Fruit fly (Drosophila melanogaster) whole organism, embryonic: ENCODE data around the gene UK114.

Experiments used
- Aef1 ChIP-seq: fragments of 200-800 bp; sonication (Bioruptor generic); IDR thresholded peaks from 3 replicates; pipeline ENCODE4 v1.3.6; 2022; ENCODE audit warnings: missing biosample characterization, missing genetic modification characterization
- Antp ChIP-seq: fragments of 200-800 bp; sonication (Bioruptor generic); optimal IDR thresholded peaks from 3 replicates; lab custom pipeline; 2016; ENCODE audit warnings: missing biosample characterization, missing genetic modification characterization
- Atf3 ChIP-seq: fragments of 200-800 bp; sonication (Bioruptor generic); optimal IDR thresholded peaks from 3 replicates; lab custom pipeline; 2016; ENCODE audit warnings: missing biosample characterization, missing genetic modification characterization
- CG10959 ChIP-seq: fragments of 200-800 bp; sonication (Bioruptor generic); IDR thresholded peaks from 2 replicates; pipeline ENCODE4 v1.3.6; 2022; ENCODE audit warnings: missing biosample characterization, missing genetic modification characterization
- CG12219 ChIP-seq: fragments of 200-800 bp; sonication (Bioruptor generic); optimal IDR thresholded peaks from 3 replicates; lab custom pipeline; 2018; ENCODE audit warnings: missing biosample characterization, mild to moderate bottlenecking, missing genetic modification characterization
- CG13296 ChIP-seq: fragments of 200-800 bp; sonication (Bioruptor generic); optimal IDR thresholded peaks from 3 replicates; lab custom pipeline; 2018; ENCODE audit warnings: missing biosample characterization, mild to moderate bottlenecking, missing genetic modification characterization
- CG15696 ChIP-seq: fragments of 200-800 bp; sonication (Bioruptor generic); optimal IDR thresholded peaks from 2 replicates; lab custom pipeline; 2019; ENCODE audit warnings: missing biosample characterization, mild to moderate bottlenecking, missing genetic modification characterization, moderate library complexity
- CG1792 ChIP-seq: fragments of 200-800 bp; sonication (Bioruptor generic); optimal IDR thresholded peaks from 2 replicates; lab custom pipeline; 2016; ENCODE audit warnings: missing biosample characterization, missing genetic modification characterization
- CG18011 ChIP-seq: fragments of 200-800 bp; sonication (Bioruptor generic); optimal IDR thresholded peaks from 2 replicates; lab custom pipeline; 2017; ENCODE audit warnings: missing biosample characterization, missing genetic modification characterization, mild to moderate bottlenecking, moderate library complexity, missing genotype
- CG18476 ChIP-seq: fragments of 200-800 bp; sonication (Bioruptor generic); optimal IDR thresholded peaks from 2 replicates; lab custom pipeline; 2016; ENCODE audit warnings: missing biosample characterization, mild to moderate bottlenecking, missing genetic modification characterization
- CG34376 ChIP-seq: fragments of 200-800 bp; sonication (Bioruptor generic); optimal IDR thresholded peaks from 2 replicates; lab custom pipeline; 2018; ENCODE audit warnings: missing biosample characterization, mild to moderate bottlenecking, missing genetic modification characterization
- CG7372 ChIP-seq: fragments of 200-800 bp; sonication (Bioruptor generic); IDR thresholded peaks from 2 replicates; pipeline ENCODE4 v1.3.6; 2022; ENCODE audit warnings: missing biosample characterization, missing genetic modification characterization
- CG7963 ChIP-seq: fragments of 200-800 bp; sonication (Bioruptor generic); IDR thresholded peaks from 3 replicates; pipeline ENCODE4 v1.3.6; 2022; ENCODE audit warnings: missing biosample characterization, missing genetic modification characterization; ENCODE audit not compliant: partially characterized antibody
- CG8290 ChIP-seq, 3 experiments: fragments of 200-800 bp; sonication (Bioruptor generic); optimal IDR thresholded peaks; 2 replicates each; lab custom pipeline; 2016 to 2019; ENCODE audit warnings: missing biosample characterization in 3 of 3, missing genetic modification characterization in 3 of 3, mild to moderate bottlenecking in 2 of 3, moderate library complexity in 1 of 3
- CG8359 ChIP-seq: fragments of 200-800 bp; sonication (Bioruptor generic); optimal IDR thresholded peaks from 2 replicates; lab custom pipeline; 2017; ENCODE audit warnings: missing biosample characterization, mild to moderate bottlenecking, missing genetic modification characterization, borderline replicate concordance
- CG8388 ChIP-seq: fragments of 200-800 bp; sonication (Bioruptor generic); optimal IDR thresholded peaks from 2 replicates; lab custom pipeline; 2019; ENCODE audit warnings: missing biosample characterization, mild to moderate bottlenecking, missing genetic modification characterization, moderate library complexity
- CG9215 ChIP-seq: fragments of 200-800 bp; sonication (Bioruptor generic); IDR thresholded peaks from 2 replicates; pipeline ENCODE4 v1.3.6; 2022; ENCODE audit warnings: missing biosample characterization, missing genetic modification characterization
- CG9817 ChIP-seq: fragments of 200-800 bp; sonication (Bioruptor generic); optimal IDR thresholded peaks from 2 replicates; lab custom pipeline; 2018; ENCODE audit warnings: missing biosample characterization, mild to moderate bottlenecking, missing genetic modification characterization, moderate library complexity
- D19A ChIP-seq: fragments of 200-800 bp; optimal IDR thresholded peaks from 3 replicates; lab custom pipeline; 2019; ENCODE audit warnings: missing biosample characterization, mild to moderate bottlenecking, missing genetic modification characterization, moderate library complexity
- D19B ChIP-seq: fragments of 200-800 bp; sonication (Bioruptor generic); optimal IDR thresholded peaks from 2 replicates; lab custom pipeline; 2017; ENCODE audit warnings: missing biosample characterization, mild to moderate bottlenecking, missing genetic modification characterization
- Dad ChIP-seq: fragments of 200-800 bp; sonication (Bioruptor generic); optimal IDR thresholded peaks from 3 replicates; lab custom pipeline; 2016; ENCODE audit warnings: missing biosample characterization, missing genetic modification characterization
- Dbx ChIP-seq: fragments of 200-800 bp; sonication (Bioruptor generic); IDR thresholded peaks from 3 replicates; pipeline ENCODE4 v1.3.6; 2022; ENCODE audit warnings: missing biosample characterization, missing genetic modification characterization
- Dek ChIP-seq: fragments of 200-800 bp; sonication (Bioruptor generic); optimal IDR thresholded peaks from 3 replicates; lab custom pipeline; 2019; ENCODE audit warnings: missing biosample characterization, mild to moderate bottlenecking, missing genetic modification characterization, moderate library complexity
- Dp ChIP-seq: fragments of 200-800 bp; sonication (Bioruptor generic); optimal IDR thresholded peaks from 2 replicates; lab custom pipeline; 2018; ENCODE audit warnings: missing biosample characterization, mild to moderate bottlenecking, missing genetic modification characterization, moderate library complexity
- Ets97D ChIP-seq: fragments of 200-800 bp; sonication (Bioruptor generic); optimal IDR thresholded peaks from 3 replicates; lab custom pipeline; 2016; ENCODE audit warnings: missing biosample characterization, missing genetic modification characterization
- HLHmδ ChIP-seq: fragments of 200-800 bp; sonication (Bioruptor generic); optimal IDR thresholded peaks from 2 replicates; lab custom pipeline; 2018; ENCODE audit warnings: missing biosample characterization, mild to moderate bottlenecking, missing genetic modification characterization, moderate library complexity
- Hmx ChIP-seq: fragments of 200-800 bp; sonication (Bioruptor generic); optimal IDR thresholded peaks from 2 replicates; lab custom pipeline; 2016; ENCODE audit warnings: missing biosample characterization, missing genetic modification characterization
- MTF-1 ChIP-seq: fragments of 200-800 bp; sonication (Bioruptor generic); optimal IDR thresholded peaks from 2 replicates; lab custom pipeline; 2018; ENCODE audit warnings: missing biosample characterization, mild to moderate bottlenecking, missing genetic modification characterization, borderline replicate concordance
- NFAT ChIP-seq: fragments of 200-800 bp; sonication (Bioruptor generic); IDR thresholded peaks from 2 replicates; pipeline ENCODE4 v1.3.6; 2022; ENCODE audit warnings: missing biosample characterization, missing genetic modification characterization
- Oaz ChIP-seq: fragments of 200-800 bp; sonication (Bioruptor generic); IDR thresholded peaks from 2 replicates; pipeline ENCODE4 v1.3.6; 2022; ENCODE audit warnings: missing biosample characterization, missing genetic modification characterization
- Opbp ChIP-seq: fragments of 200-800 bp; sonication (Bioruptor generic); IDR thresholded peaks from 3 replicates; pipeline ENCODE4 v1.3.6; 2022; ENCODE audit warnings: missing biosample characterization, missing genetic modification characterization; ENCODE audit not compliant: partially characterized antibody
- PHDP ChIP-seq: fragments of 200-800 bp; sonication (Bioruptor generic); optimal IDR thresholded peaks from 3 replicates; lab custom pipeline; 2018; ENCODE audit warnings: missing biosample characterization, mild to moderate bottlenecking, missing genetic modification characterization, moderate library complexity
- Scr ChIP-seq: fragments of 200-800 bp; sonication (Bioruptor generic); IDR thresholded peaks from 2 replicates; pipeline ENCODE4 v1.3.6; 2022; ENCODE audit warnings: missing biosample characterization, missing genetic modification characterization; ENCODE audit not compliant: partially characterized antibody
- Stat92E ChIP-seq, 3 experiments: fragments of >200 bp in 2 of 3; fragments of 200-800 bp in 1 of 3; sonication (Bioruptor generic) in 1 of 3; optimal IDR thresholded peaks; 2 replicates each; lab custom pipeline; 2017 to 2019; ENCODE audit warnings: missing biosample characterization in 3 of 3, missing genetic modification characterization in 3 of 3, mild to moderate bottlenecking in 1 of 3, moderate library complexity in 1 of 3
- Trl ChIP-seq, 3 experiments: fragments of >200 bp in 2 of 3; fragments of 200-800 bp in 1 of 3; sonication (Bioruptor generic) in 1 of 3; optimal IDR thresholded peaks; 2 replicates in 1 of 3; 3 replicates in 2 of 3; lab custom pipeline; 2016 to 2017; ENCODE audit warnings: missing biosample characterization in 1 of 3, missing genetic modification characterization in 1 of 3
- chinmo ChIP-seq: fragments of 200-800 bp; sonication (Bioruptor generic); IDR thresholded peaks from 4 replicates; pipeline ENCODE4 v1.3.6; 2022; ENCODE audit warnings: missing biosample characterization, missing genetic modification characterization; ENCODE audit not compliant: partially characterized antibody
- dpn ChIP-seq, 2 experiments: fragments of 200-800 bp; sonication (Bioruptor generic); optimal IDR thresholded peaks; 3 replicates each; lab custom pipeline; 2016; ENCODE audit warnings: missing biosample characterization in 2 of 2, missing genetic modification characterization in 2 of 2
- dysf ChIP-seq: fragments of 200-800 bp; sonication (Bioruptor generic); IDR thresholded peaks from 3 replicates; pipeline ENCODE4 v1.3.6; 2022; ENCODE audit warnings: missing biosample characterization, missing genetic modification characterization
- gro ChIP-seq: fragments of 200-800 bp; sonication (Bioruptor generic); optimal IDR thresholded peaks from 2 replicates; lab custom pipeline; 2016; ENCODE audit warnings: missing biosample characterization, missing genetic modification characterization
- hth ChIP-seq: fragments of >200 bp; optimal IDR thresholded peaks from 2 replicates; lab custom pipeline; 2017; ENCODE audit warnings: inconsistent platforms
- pum ChIP-seq: fragments of 200-800 bp; sonication (Bioruptor generic); optimal IDR thresholded peaks from 2 replicates; lab custom pipeline; 2016; ENCODE audit warnings: missing biosample characterization, missing genetic modification characterization
- ranshi ChIP-seq: fragments of 200-800 bp; sonication (Bioruptor generic); IDR thresholded peaks from 2 replicates; pipeline ENCODE4 v1.3.6; 2022; ENCODE audit warnings: missing biosample characterization, missing genetic modification characterization
- rib ChIP-seq: fragments of 200-800 bp; sonication (Bioruptor generic); IDR thresholded peaks from 2 replicates; pipeline ENCODE4 v1.3.6; 2022; ENCODE audit warnings: missing biosample characterization, missing genetic modification characterization
- seq ChIP-seq: fragments of 200-800 bp; sonication (Bioruptor generic); IDR thresholded peaks from 2 replicates; pipeline ENCODE4 v1.3.6; 2022; ENCODE audit warnings: missing biosample characterization, missing genetic modification characterization
- slbo ChIP-seq: fragments of 200-800 bp; sonication (Bioruptor generic); IDR thresholded peaks from 2 replicates; pipeline ENCODE4 v1.3.6; 2022; ENCODE audit warnings: missing biosample characterization, missing genetic modification characterization
- sug ChIP-seq: fragments of 200-800 bp; optimal IDR thresholded peaks from 2 replicates; lab custom pipeline; 2019; ENCODE audit warnings: missing biosample characterization, mild to moderate bottlenecking, missing genetic modification characterization, moderate library complexity
- tap ChIP-seq: fragments of 200-800 bp; optimal IDR thresholded peaks from 3 replicates; lab custom pipeline; 2019; ENCODE audit warnings: missing biosample characterization, mild to moderate bottlenecking, missing genetic modification characterization, moderate library complexity
- tna ChIP-seq: fragments of 200-800 bp; sonication (Bioruptor generic); IDR thresholded peaks from 2 replicates; pipeline ENCODE4 v1.3.6; 2022; ENCODE audit warnings: missing biosample characterization, missing genetic modification characterization; ENCODE audit not compliant: partially characterized antibody
- toy ChIP-seq: fragments of 200-800 bp; sonication (Bioruptor generic); IDR thresholded peaks from 2 replicates; pipeline ENCODE4 v1.3.6; 2022; ENCODE audit warnings: missing biosample characterization, missing genetic modification characterization

UK114 gene

DNA sequence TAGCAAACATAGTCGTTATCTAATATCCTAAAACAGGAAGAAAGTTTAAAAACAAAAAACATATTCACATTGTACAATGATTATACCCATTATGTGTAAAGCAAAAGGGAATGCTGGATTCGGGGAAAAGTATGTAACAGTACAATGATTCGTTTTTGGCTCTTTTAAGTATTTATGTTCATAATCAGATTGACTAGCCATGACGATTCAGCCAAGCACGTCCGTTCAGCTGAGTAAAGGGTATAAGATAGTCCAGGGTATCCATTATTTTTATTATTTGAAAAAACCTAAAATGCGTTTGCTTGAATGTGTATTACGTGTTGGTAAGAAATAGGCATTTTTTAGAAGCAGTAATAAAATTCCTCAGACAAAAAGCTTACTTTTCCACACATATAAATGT is 25.2 kb downstream of the UK114 start (continued):
- TF ChIP-seq ranshi (GFP tag; lab: Robert Waterston, UW) (no peak), tna (GFP tag; lab: Robert Waterston, UW) (no peak), D19A (tag; lab: Kevin White, UChicago) (peak; percentile 15), Opbp (no peak), Dbx (GFP tag; lab: Robert Waterston, UW) (no peak), NFAT (GFP tag; lab: Robert Waterston, UW) (no peak), CG18011 (GFP tag; lab: Kevin White, UChicago) (no peak), pum (GFP tag; lab: Kevin White, UChicago) (no peak), hth (lab: Kevin White, UChicago) (no peak), CG34376 (GFP tag; lab: Kevin White, UChicago) (no peak), Hmx (no peak), sug (no peak), PHDP (tag; lab: Kevin White, UChicago) (no peak), slbo (peak; percentile 30; the same call in 1 of the 2 replicates), Aef1 (GFP tag; lab: Robert Waterston, UW) (no peak), Dad (GFP tag; lab: Kevin White, UChicago) (no peak), CG8290 (GFP tag; optimal IDR thresholded peaks at IDR 0.05; lab: Kevin White, UChicago) (no peak), CG8290 (tag; optimal IDR thresholded peaks at IDR 0.05; lab: Kevin White, UChicago) (peak in 1 of 2 experiments; percentile 31), CG8388 (GFP tag; lab: Kevin White, UChicago) (no peak), CG9817 (tag; lab: Kevin White, UChicago) (no peak)

DNA sequence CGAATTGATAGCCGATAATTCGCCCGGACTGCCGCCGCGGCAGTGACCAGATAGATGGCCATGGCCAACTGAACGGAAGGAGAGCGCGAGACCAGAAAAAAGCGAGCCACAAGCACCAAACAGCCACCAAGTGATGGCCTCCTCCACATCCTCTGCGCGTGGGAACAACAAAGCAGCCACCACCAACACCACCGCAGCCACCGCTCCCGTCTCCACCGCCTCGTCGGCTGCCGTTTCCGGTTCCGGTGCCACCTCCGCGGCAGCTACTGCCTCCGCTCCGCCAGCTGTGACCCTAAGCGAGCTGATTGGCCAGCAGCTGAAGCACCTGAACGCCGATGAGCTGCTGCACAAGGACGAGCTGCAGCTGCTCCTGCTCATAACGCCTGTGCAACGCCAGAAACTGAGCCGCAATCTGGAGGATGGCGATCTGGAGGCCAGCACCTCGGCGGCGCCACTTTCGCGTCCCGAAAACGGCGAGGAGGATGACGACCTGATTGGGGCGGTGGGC is 25.8 kb downstream of the UK114 start:
- TF ChIP-seq Trl (optimal IDR thresholded peaks at IDR 0.05; lab: Kevin White, UChicago) = no peak
- no peak for TF ChIP-seq Trl (GFP tag; optimal IDR thresholded peaks at IDR 0.05; lab: Kevin White, UChicago)
- TF ChIP-seq dysf (GFP tag; lab: Robert Waterston, UW) = no peak
- no peak for TF ChIP-seq gro (GFP tag; lab: Kevin White, UChicago)
- 0 out of 4 replicates have a peak, but pooled peaks have one; percentile 36 for TF ChIP-seq chinmo (GFP tag; lab: Robert Waterston, UW)
- no peak for TF ChIP-seq Atf3 (GFP tag; lab: Kevin White, UChicago)
- TF ChIP-seq CG15696 (tag; lab: Kevin White, UChicago) = no peak
- TF ChIP-seq tap (tag; lab: Kevin White, UChicago) = no peak
- no peak for TF ChIP-seq dpn (GFP tag; optimal IDR thresholded peaks at IDR 0.05; lab: Kevin White, UChicago)
- TF ChIP-seq CG18476 = no peak
- no peak for TF ChIP-seq Oaz (GFP tag; lab: Robert Waterston, UW)
- peak; percentile 8 for TF ChIP-seq CG8359 (GFP tag; lab: Kevin White, UChicago)
- no peak for TF ChIP-seq CG12219 (GFP tag; lab: Kevin White, UChicago)
- TF ChIP-seq HLHmδ (GFP tag; lab: Kevin White, UChicago) = peak; percentile 19
- TF ChIP-seq CG8290 (GFP tag; optimal IDR thresholded peaks at IDR 0.05; lab: Kevin White, UChicago) = no peak
- TF ChIP-seq CG8290 (tag; optimal IDR thresholded peaks at IDR 0.05; lab: Kevin White, UChicago) = no peak
- TF ChIP-seq Ets97D = peak; percentile 55
- no peak for TF ChIP-seq Dp
- TF ChIP-seq Antp (GFP tag; lab: Kevin White, UChicago) = no peak
- TF ChIP-seq MTF-1 (GFP tag; lab: Kevin White, UChicago) = peak; percentile 29
- no peak for TF ChIP-seq Stat92E (GFP tag; optimal IDR thresholded peaks at IDR 0.05; lab: Kevin White, UChicago)
- TF ChIP-seq CG9215 (GFP tag; lab: Robert Waterston, UW) = no peak
- no peak for TF ChIP-seq CG10959 (GFP tag; lab: Robert Waterston, UW)
- no peak for TF ChIP-seq CG13296
- TF ChIP-seq Scr (GFP tag; lab: Robert Waterston, UW) = peak; percentile 5; the same call in 1 of the 2 replicates
- TF ChIP-seq toy (GFP tag; lab: Robert Waterston, UW) = no peak
- no peak for TF ChIP-seq D19B (GFP tag; lab: Kevin White, UChicago)
- no peak for TF ChIP-seq Dek
- TF ChIP-seq rib (GFP tag; lab: Robert Waterston, UW) = no peak
- TF ChIP-seq CG7372 (GFP tag; lab: Robert Waterston, UW) = no peak
- TF ChIP-seq CG1792 (GFP tag; lab: Kevin White, UChicago) = no peak
- TF ChIP-seq CG7963 = no peak
- TF ChIP-seq seq (GFP tag; lab: Robert Waterston, UW) = no peak
